Fruit fly (Drosophila melanogaster) whole organism, embryonic: ENCODE results near the gene Nepl9.

ENCODE experiments used
- CG10147 ChIP-seq: fragments of 200-800 bp; sonication (Bioruptor generic); optimal IDR thresholded peaks from 2 replicates; lab custom pipeline; 2019; ENCODE audit warnings: missing biosample characterization, mild to moderate bottlenecking, missing genetic modification characterization, moderate library complexity
- CG11398 ChIP-seq: fragments of 200-800 bp; sonication (Bioruptor generic); optimal IDR thresholded peaks from 2 replicates; lab custom pipeline; 2016; ENCODE audit warnings: missing biosample characterization, missing genetic modification characterization
- CG11560 ChIP-seq: fragments of 200-800 bp; sonication (Bioruptor generic); IDR thresholded peaks from 3 replicates; pipeline ENCODE4 v1.3.6; 2022; ENCODE audit warnings: missing biosample characterization, missing genetic modification characterization
- CG11723 ChIP-seq: fragments of 200-800 bp; sonication (Bioruptor generic); optimal IDR thresholded peaks from 2 replicates; lab custom pipeline; 2017; ENCODE audit warnings: missing biosample characterization, mild to moderate bottlenecking, missing genetic modification characterization
- CG12071 ChIP-seq: fragments of 200-800 bp; sonication (Bioruptor generic); optimal IDR thresholded peaks from 3 replicates; lab custom pipeline; 2018; ENCODE audit warnings: missing biosample characterization, mild to moderate bottlenecking, missing genetic modification characterization
- CG12299 ChIP-seq: fragments of 200-800 bp; sonication (Bioruptor generic); optimal IDR thresholded peaks from 2 replicates; lab custom pipeline; 2018; ENCODE audit warnings: missing biosample characterization, mild to moderate bottlenecking, missing genetic modification characterization
- CG13123 ChIP-seq: fragments of 200-800 bp; sonication (Bioruptor generic); optimal IDR thresholded peaks from 2 replicates; lab custom pipeline; 2016; ENCODE audit warnings: missing biosample characterization, missing genetic modification characterization
- CG13287 ChIP-seq: fragments of 200-800 bp; sonication (Bioruptor generic); IDR thresholded peaks from 2 replicates; pipeline ENCODE4 v1.3.6; 2022; ENCODE audit warnings: missing biosample characterization, missing genetic modification characterization; ENCODE audit not compliant: partially characterized antibody
- CG13296 ChIP-seq: fragments of 200-800 bp; sonication (Bioruptor generic); optimal IDR thresholded peaks from 3 replicates; lab custom pipeline; 2018; ENCODE audit warnings: missing biosample characterization, mild to moderate bottlenecking, missing genetic modification characterization
- CG14050 ChIP-seq: fragments of 200-800 bp; sonication (Bioruptor generic); IDR thresholded peaks from 3 replicates; pipeline ENCODE4 v1.3.6; 2022; ENCODE audit warnings: missing biosample characterization, missing genetic modification characterization
- CG17568 ChIP-seq: fragments of 200-800 bp; sonication (Bioruptor generic); optimal IDR thresholded peaks from 2 replicates; lab custom pipeline; 2018; ENCODE audit warnings: missing biosample characterization, mild to moderate bottlenecking, missing genetic modification characterization, moderate library complexity
- CG18599 ChIP-seq: fragments of 200-800 bp; sonication (Bioruptor generic); optimal IDR thresholded peaks from 3 replicates; lab custom pipeline; 2017; ENCODE audit warnings: missing biosample characterization, missing genetic modification characterization, mild to moderate bottlenecking, moderate library complexity, missing genetic modification reagents
- CG2875 ChIP-seq: fragments of 200-800 bp; sonication (Bioruptor generic); optimal IDR thresholded peaks from 2 replicates; lab custom pipeline; 2017; ENCODE audit warnings: missing biosample characterization, mild to moderate bottlenecking, missing genetic modification characterization, missing genetic modification reagents
- CG31224 ChIP-seq: fragments of 200-800 bp; sonication (Bioruptor generic); IDR thresholded peaks from 2 replicates; pipeline ENCODE4 v1.3.6; 2022; ENCODE audit warnings: missing biosample characterization, missing genetic modification characterization
- CG6765 ChIP-seq: fragments of 200-800 bp; sonication (Bioruptor generic); optimal IDR thresholded peaks from 3 replicates; lab custom pipeline; 2017; ENCODE audit warnings: missing biosample characterization, mild to moderate bottlenecking, missing genetic modification characterization
- CG7357 ChIP-seq: fragments of 200-800 bp; sonication (Bioruptor generic); IDR thresholded peaks from 3 replicates; pipeline ENCODE4 v1.3.6; 2022; ENCODE audit warnings: missing biosample characterization, missing genetic modification characterization
- CG7963 ChIP-seq: fragments of 200-800 bp; sonication (Bioruptor generic); IDR thresholded peaks from 3 replicates; pipeline ENCODE4 v1.3.6; 2022; ENCODE audit warnings: missing biosample characterization, missing genetic modification characterization; ENCODE audit not compliant: partially characterized antibody
- CG8281 ChIP-seq: fragments of 200-800 bp; sonication (Bioruptor generic); optimal IDR thresholded peaks from 2 replicates; lab custom pipeline; 2018; ENCODE audit warnings: missing biosample characterization, mild to moderate bottlenecking, missing genetic modification characterization, moderate library complexity
- CG8924 ChIP-seq: fragments of 200-800 bp; optimal IDR thresholded peaks from 3 replicates; lab custom pipeline; 2019; ENCODE audit warnings: missing biosample characterization, mild to moderate bottlenecking, missing genetic modification characterization, moderate library complexity
- CG9797 ChIP-seq: fragments of 200-800 bp; sonication (Bioruptor generic); optimal IDR thresholded peaks from 3 replicates; lab custom pipeline; 2018; ENCODE audit warnings: missing biosample characterization, mild to moderate bottlenecking, missing genetic modification characterization
- CHES-1-like ChIP-seq: fragments of 200-800 bp; sonication (Bioruptor generic); optimal IDR thresholded peaks from 2 replicates; lab custom pipeline; 2016; ENCODE audit warnings: missing biosample characterization, missing genetic modification characterization
- Dek ChIP-seq: fragments of 200-800 bp; sonication (Bioruptor generic); optimal IDR thresholded peaks from 3 replicates; lab custom pipeline; 2019; ENCODE audit warnings: missing biosample characterization, mild to moderate bottlenecking, missing genetic modification characterization, moderate library complexity
- Eip74EF ChIP-seq, 2 experiments: fragments of 200-800 bp in 1 of 2; fragments of >200 bp in 1 of 2; sonication (Bioruptor generic) in 1 of 2; optimal IDR thresholded peaks; 2 replicates each; lab custom pipeline; 2017 to 2019; ENCODE audit warnings: missing biosample characterization in 2 of 2, missing genetic modification characterization in 2 of 2, mild to moderate bottlenecking in 1 of 2, moderate library complexity in 1 of 2
- Fer2 ChIP-seq: fragments of 200-800 bp; sonication (Bioruptor generic); optimal IDR thresholded peaks from 2 replicates; lab custom pipeline; 2018; ENCODE audit warnings: missing biosample characterization, mild to moderate bottlenecking, missing genetic modification characterization, moderate library complexity
- Fer3 ChIP-seq: fragments of 200-800 bp; sonication (Bioruptor generic); optimal IDR thresholded peaks from 2 replicates; lab custom pipeline; 2018; ENCODE audit warnings: missing biosample characterization, mild to moderate bottlenecking, missing genetic modification characterization, moderate library complexity
- GATAe ChIP-seq: fragments of 200-800 bp; sonication (Bioruptor generic); conservative IDR thresholded peaks from 2 replicates; pipeline ENCODE4 v1.3.6; 2022; ENCODE audit warnings: missing biosample characterization, missing genetic modification characterization
- Gug ChIP-seq: fragments of 200-800 bp; sonication (Bioruptor generic); IDR thresholded peaks from 4 replicates; pipeline ENCODE4 v1.3.6; 2022; ENCODE audit warnings: missing biosample characterization, missing genetic modification characterization
- HLH4C ChIP-seq: fragments of 200-800 bp; sonication (Bioruptor generic); IDR thresholded peaks from 3 replicates; pipeline ENCODE4 v1.3.6; 2022; ENCODE audit warnings: missing biosample characterization, missing genetic modification characterization; ENCODE audit not compliant: partially characterized antibody
- Hand ChIP-seq: fragments of 200-800 bp; sonication (Bioruptor generic); optimal IDR thresholded peaks from 2 replicates; lab custom pipeline; 2017; ENCODE audit warnings: mild to moderate bottlenecking, missing biosample characterization, missing genetic modification reagents, missing genetic modification characterization
- Hmr ChIP-seq: fragments of 200-800 bp; sonication (Bioruptor generic); optimal IDR thresholded peaks from 3 replicates; lab custom pipeline; 2017; ENCODE audit warnings: mild to moderate bottlenecking, missing biosample characterization, missing genetic modification reagents, missing genetic modification characterization
- Kr ChIP-seq: fragments of 200-800 bp; sonication (Bioruptor generic); optimal IDR thresholded peaks from 2 replicates; lab custom pipeline; 2017; ENCODE audit warnings: missing biosample characterization, mild to moderate bottlenecking, missing genetic modification characterization
- NC2β ChIP-seq: fragments of 200-800 bp; sonication (Bioruptor generic); optimal IDR thresholded peaks from 2 replicates; lab custom pipeline; 2016; ENCODE audit warnings: missing biosample characterization, missing genetic modification characterization
- Pdp1 ChIP-seq, 2 experiments: fragments of 200-800 bp; sonication (Bioruptor generic); optimal IDR thresholded peaks; 3 replicates each; lab custom pipeline; 2016; ENCODE audit warnings: missing biosample characterization in 2 of 2, missing genetic modification characterization in 2 of 2, mild to moderate bottlenecking in 1 of 2, moderate library complexity in 1 of 2
- Rx ChIP-seq: fragments of 200-800 bp; sonication (Bioruptor generic); IDR thresholded peaks from 2 replicates; pipeline ENCODE4 v1.3.6; 2022; ENCODE audit warnings: missing biosample characterization, missing genetic modification characterization
- corto ChIP-seq: fragments of 200-800 bp; sonication (Bioruptor generic); optimal IDR thresholded peaks from 2 replicates; lab custom pipeline; 2016; ENCODE audit warnings: missing biosample characterization, mild to moderate bottlenecking, missing genetic modification characterization, moderate library complexity
- croc ChIP-seq: fragments of 200-800 bp; sonication (Bioruptor generic); conservative IDR thresholded peaks from 3 replicates; pipeline ENCODE4 v1.3.6; 2022; ENCODE audit warnings: missing biosample characterization, missing genetic modification characterization
- crp ChIP-seq, 2 experiments: fragments of 200-800 bp; sonication (Bioruptor generic); optimal IDR thresholded peaks; 2 replicates in 1 of 2; 3 replicates in 1 of 2; lab custom pipeline; 2017; ENCODE audit warnings: missing biosample characterization in 2 of 2, missing genetic modification characterization in 2 of 2, mild to moderate bottlenecking in 1 of 2, moderate library complexity in 1 of 2
- dmrt11E ChIP-seq: fragments of 200-800 bp; sonication (Bioruptor generic); optimal IDR thresholded peaks from 3 replicates; lab custom pipeline; 2018; ENCODE audit warnings: missing biosample characterization, mild to moderate bottlenecking, missing genetic modification characterization, moderate library complexity
- exex ChIP-seq: fragments of 200-800 bp; sonication (Bioruptor generic); optimal IDR thresholded peaks from 4 replicates; lab custom pipeline; 2018; ENCODE audit warnings: missing biosample characterization, mild to moderate bottlenecking, missing genetic modification characterization, moderate library complexity
- gem ChIP-seq: fragments of 200-800 bp; sonication (Bioruptor generic); optimal IDR thresholded peaks from 2 replicates; lab custom pipeline; 2019; ENCODE audit warnings: missing biosample characterization, mild to moderate bottlenecking, missing genetic modification characterization, moderate library complexity
- kah ChIP-seq: fragments of 200-800 bp; sonication (Bioruptor generic); optimal IDR thresholded peaks from 2 replicates; lab custom pipeline; 2018; ENCODE audit warnings: missing biosample characterization, mild to moderate bottlenecking, missing genetic modification characterization
- lbe ChIP-seq: fragments of 200-800 bp; sonication (Bioruptor generic); optimal IDR thresholded peaks from 2 replicates; lab custom pipeline; 2016; ENCODE audit warnings: missing biosample characterization, mild to moderate bottlenecking, missing genetic modification characterization
- nmo ChIP-seq: fragments of 200-800 bp; sonication (Bioruptor generic); optimal IDR thresholded peaks from 2 replicates; lab custom pipeline; 2018; ENCODE audit warnings: missing biosample characterization, mild to moderate bottlenecking, missing genetic modification characterization, moderate library complexity
- salm ChIP-seq: fragments of 200-800 bp; sonication (Bioruptor generic); optimal IDR thresholded peaks from 2 replicates; lab custom pipeline; 2018; ENCODE audit warnings: missing biosample characterization, mild to moderate bottlenecking, missing genetic modification characterization
- schlank ChIP-seq: fragments of 200-800 bp; sonication (Bioruptor generic); optimal IDR thresholded peaks from 2 replicates; lab custom pipeline; 2018; ENCODE audit warnings: missing biosample characterization, mild to moderate bottlenecking, missing genetic modification characterization
- sna ChIP-seq: fragments of 200-800 bp; sonication (Bioruptor generic); IDR thresholded peaks from 2 replicates; pipeline ENCODE4 v1.3.6; 2022; ENCODE audit warnings: missing biosample characterization, missing genetic modification characterization; ENCODE audit not compliant: partially characterized antibody

Gene Nepl9

DNA sequence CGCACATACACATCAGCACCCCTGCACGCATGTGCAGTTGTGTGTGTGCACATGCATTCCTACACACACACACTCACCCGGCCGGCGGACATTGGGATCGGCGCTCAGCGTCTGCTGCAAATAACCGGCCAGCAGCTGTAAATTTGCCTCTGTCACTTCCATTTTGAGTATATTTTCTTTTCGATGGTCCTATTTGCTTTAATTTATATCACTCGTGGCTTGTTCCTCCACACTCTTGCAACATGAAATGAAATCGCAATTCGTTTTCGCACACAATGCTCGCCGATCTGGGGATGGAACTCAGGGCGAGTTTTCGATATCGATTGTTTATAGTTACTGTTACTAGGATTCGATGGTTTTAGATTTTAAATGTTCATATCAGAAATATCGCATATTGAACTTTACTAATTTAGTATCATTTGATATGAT lies 12.1 kb downstream of the Nepl9 start, which contains the start of gene Cse1 (continued):
- TF ChIP-seq Fer3, result no peak
- peak; percentile 40 for TF ChIP-seq nmo (GFP tag; lab: Kevin White, UChicago)
- TF ChIP-seq HLH4C (GFP tag; lab: Robert Waterston, UW), result peak; percentile 50
- TF ChIP-seq sna, result peak; percentile 70
- TF ChIP-seq CG9797 (GFP tag; lab: Kevin White, UChicago), result peak; percentile 17
- peak; percentile 59; the same call in 2 of the 3 replicates for TF ChIP-seq CG7963
- peak; percentile 70 for TF ChIP-seq CG13287 (GFP tag; lab: Robert Waterston, UW)
- TF ChIP-seq, all 482 proteins: peak for 56

DNA sequence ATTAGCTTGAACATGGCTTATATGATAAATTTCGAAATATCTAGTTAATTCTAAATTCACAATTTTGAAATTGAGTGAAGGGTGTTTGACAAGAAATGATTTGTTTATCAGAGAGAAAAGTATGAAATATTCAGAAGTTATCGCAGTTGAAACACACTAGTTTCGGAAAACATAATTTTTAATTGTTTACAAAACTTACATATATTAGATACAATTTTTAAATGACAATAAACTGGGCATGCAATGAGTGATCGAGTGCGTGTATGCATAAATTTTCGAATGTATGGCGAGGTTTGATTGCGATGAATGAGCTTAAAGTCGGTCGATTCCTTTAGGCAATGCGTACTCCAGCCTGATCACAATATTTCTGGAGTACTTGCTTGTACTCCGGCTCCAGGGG lies 16.1 kb downstream of the Nepl9 start, which contains the start of gene CG13280:
Gene CG13280, minus strand, starts transcription at position 101 of the 400 bp plus-strand sequence.
- no peak for TF ChIP-seq Gug
- TF ChIP-seq Kr, result no peak
- TF ChIP-seq dmrt11E (tag; lab: Kevin White, UChicago), result no peak
- TF ChIP-seq NC2β (GFP tag; lab: Kevin White, UChicago), result no peak
- TF ChIP-seq CG14050 (GFP tag; lab: Robert Waterston, UW), result no peak
- no peak for TF ChIP-seq gem
- TF ChIP-seq crp (GFP tag; optimal IDR thresholded peaks at IDR 0.05; lab: Kevin White, UChicago), result no peak
- TF ChIP-seq, all 482 proteins: peak for 0

DNA sequence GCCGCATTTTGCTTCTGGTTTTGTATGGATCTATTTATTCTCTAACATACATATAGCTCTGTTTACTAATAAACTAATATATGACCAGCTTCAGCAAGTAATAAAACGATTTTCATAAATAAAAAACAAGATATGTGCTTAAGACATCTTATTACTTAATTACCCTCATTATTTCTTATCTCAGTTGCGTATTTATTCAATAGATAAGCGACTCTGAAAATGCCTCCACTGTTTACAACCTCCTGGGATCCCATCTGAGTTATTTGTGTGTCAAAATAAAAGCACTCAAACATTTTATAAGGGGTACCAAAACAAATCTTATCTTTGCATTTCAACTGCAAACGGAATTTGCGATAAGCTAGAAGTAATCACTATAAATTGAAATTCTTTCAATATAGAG lies 17.3 kb downstream of the Nepl9 start:
- peak; percentile 8 for TF ChIP-seq CG8281 (tag; lab: Kevin White, UChicago)
- no peak for TF ChIP-seq CG11723 (GFP tag; lab: Kevin White, UChicago)
- peak; percentile 38 for TF ChIP-seq Fer2 (tag; lab: Kevin White, UChicago)
- peak; percentile 97 for TF ChIP-seq exex (tag; lab: Kevin White, UChicago)
- TF ChIP-seq Eip74EF (GFP tag; optimal IDR thresholded peaks at IDR 0.05; lab: Kevin White, UChicago), result peak in 1 of 2 experiments; percentile 37
- TF ChIP-seq Dek (tag; lab: Kevin White, UChicago), result peak; percentile 5
- peak; percentile 4 for TF ChIP-seq kah
- TF ChIP-seq lbe, result peak; percentile 34
- TF ChIP-seq CG10147, result peak; percentile 28
- TF ChIP-seq CG8924, result peak; percentile 20
- TF ChIP-seq CG2875 (GFP tag; lab: Kevin White, UChicago), result no peak
- TF ChIP-seq croc, result no peak
- TF ChIP-seq salm (tag; lab: Kevin White, UChicago), result peak; percentile 55
- peak; percentile 25 for TF ChIP-seq gem
- no peak for TF ChIP-seq CG7357 (GFP tag; lab: Robert Waterston, UW)
- peak in 1 of 2 experiments; percentile 19 for TF ChIP-seq Pdp1 (GFP tag; optimal IDR thresholded peaks at IDR 0.05; lab: Kevin White, UChicago)
- TF ChIP-seq Hmr (GFP tag; lab: Kevin White, UChicago), result peak; percentile 61
- TF ChIP-seq corto (GFP tag; lab: Kevin White, UChicago), result no peak
- peak; percentile 79 for TF ChIP-seq CG13296 (GFP tag; lab: Kevin White, UChicago)
- no peak for TF ChIP-seq CG13123 (GFP tag; lab: Kevin White, UChicago)
- peak; percentile 70 for TF ChIP-seq CG17568
- peak; percentile 59 for TF ChIP-seq GATAe (GFP tag; lab: Robert Waterston, UW)
- peak; percentile 32 for TF ChIP-seq CG12299 (tag; lab: Kevin White, UChicago)
- peak; percentile 36 for TF ChIP-seq CG18599 (GFP tag; lab: Kevin White, UChicago)
- peak; percentile 10 for TF ChIP-seq schlank (tag; lab: Kevin White, UChicago)
- no peak for TF ChIP-seq CG11560 (tag; lab: Robert Waterston, UW)
- TF ChIP-seq CG12071 (GFP tag; lab: Kevin White, UChicago), result peak; percentile 28
- TF ChIP-seq CG11398 (GFP tag; lab: Kevin White, UChicago), result no peak
- TF ChIP-seq Rx, result no peak
- peak; percentile 6 for TF ChIP-seq Hand (GFP tag; lab: Kevin White, UChicago)
- peak; percentile 89 for TF ChIP-seq CG31224 (GFP tag; lab: Robert Waterston, UW)
- TF ChIP-seq CHES-1-like (GFP tag; lab: Kevin White, UChicago), result no peak
- peak; percentile 51 for TF ChIP-seq CG6765 (GFP tag; lab: Kevin White, UChicago)
